Worm (Caenorhabditis elegans) whole organism, L4 larva: Measurements from ENCODE around the gene mpc-1.

Experiments
- ama-1 ChIP-seq: fragments of 150-350 bp; optimal IDR thresholded peaks from 2 replicates; lab custom pipeline; 2014; ENCODE audit warnings: inconsistent platforms, mixed read lengths
- attf-4 ChIP-seq: sonication (generic microtip); optimal IDR thresholded peaks from 3 replicates; lab custom pipeline; 2017; ENCODE audit warnings: missing biosample characterization, missing genetic modification characterization
- ceh-82 ChIP-seq: sonication (generic microtip); optimal IDR thresholded peaks from 2 replicates; lab custom pipeline; 2017; ENCODE audit warnings: missing biosample characterization, missing genetic modification characterization
- fkh-10 ChIP-seq: fragments of 150-350 bp; optimal IDR thresholded peaks from 2 replicates; lab custom pipeline; 2014; ENCODE audit warnings: missing biosample characterization, missing genetic modification reagents, missing genetic modification characterization
- mdl-1 ChIP-seq, 2 experiments: fragments of 150-350 bp in 1 of 2; sonication (generic microtip) in 1 of 2; optimal IDR thresholded peaks; 2 replicates each; lab custom pipeline; 2014 to 2017; ENCODE audit warnings: missing biosample characterization in 2 of 2, missing genetic modification characterization in 2 of 2
- nhr-11 ChIP-seq: fragments of 150-350 bp; optimal IDR thresholded peaks from 2 replicates; lab custom pipeline; 2014; ENCODE audit warnings: missing biosample characterization, missing genetic modification characterization
- nhr-111 ChIP-seq: fragments of 200-800 bp; sonication (Bioruptor generic); optimal IDR thresholded peaks from 2 replicates; lab custom pipeline; 2018; ENCODE audit warnings: mild to moderate bottlenecking, missing genetic modification characterization, missing compliant biosample characterization
- skn-1 ChIP-seq: fragments of 150-350 bp; optimal IDR thresholded peaks from 2 replicates; lab custom pipeline; 2014; ENCODE audit warnings: missing biosample characterization, missing genetic modification characterization
- unc-62 ChIP-seq, 3 experiments: fragments of 150-350 bp in 1 of 3; sonication (generic microtip); optimal IDR thresholded peaks in 2 of 3; peaks in 1 of 3; 1 replicate in 1 of 3; 2 replicates in 2 of 3; lab custom pipeline; 2014 to 2017; ENCODE audit warnings: missing biosample characterization in 3 of 3, missing genetic modification characterization in 3 of 3, missing genetic modification reagents in 3 of 3, missing genotype in 1 of 3
- zfp-2 ChIP-seq: sonication (generic microtip); optimal IDR thresholded peaks from 2 replicates; lab custom pipeline; 2016; ENCODE audit warnings: mild to moderate bottlenecking, missing genetic modification characterization, missing compliant biosample characterization
- ztf-11 ChIP-seq: fragments of 150-350 bp; optimal IDR thresholded peaks from 2 replicates; lab custom pipeline; 2014; ENCODE audit warnings: missing biosample characterization, missing genetic modification characterization

- TF ChIP-seq mdl-1 (tag; optimal IDR thresholded peaks at IDR 0.05; lab: Kevin White, UChicago) (no peak), ama-1 (lab: Kevin White, UChicago) (no peak), attf-4 (tag; lab: Kevin White, UChicago) (no peak), nhr-111 (GFP tag; lab: Kevin White, UChicago) (no peak), nhr-11 (tag; lab: Kevin White, UChicago) (no peak), ztf-11 (tag; lab: Kevin White, UChicago) (no peak), skn-1 (tag; lab: Kevin White, UChicago) (no peak), ceh-82 (tag; lab: Kevin White, UChicago) (no peak), fkh-10 (GFP tag; lab: Kevin White, UChicago) (no peak), unc-62 (GFP tag; optimal IDR thresholded peaks at IDR 0.05 in 1 of 2; lab: Kevin White, UChicago) (no peak), unc-62 (tag; optimal IDR thresholded peaks at IDR 0.05; lab: Kevin White, UChicago) (no peak), zfp-2 (tag; lab: Kevin White, UChicago) (no peak)
Observed at ce11 chrIII:4382118-4382517, 31.1 kb upstream of the mpc-1 start.
